Worm (Caenorhabditis elegans): Measurements from ENCODE around the gene B0393.4.

DNA sequence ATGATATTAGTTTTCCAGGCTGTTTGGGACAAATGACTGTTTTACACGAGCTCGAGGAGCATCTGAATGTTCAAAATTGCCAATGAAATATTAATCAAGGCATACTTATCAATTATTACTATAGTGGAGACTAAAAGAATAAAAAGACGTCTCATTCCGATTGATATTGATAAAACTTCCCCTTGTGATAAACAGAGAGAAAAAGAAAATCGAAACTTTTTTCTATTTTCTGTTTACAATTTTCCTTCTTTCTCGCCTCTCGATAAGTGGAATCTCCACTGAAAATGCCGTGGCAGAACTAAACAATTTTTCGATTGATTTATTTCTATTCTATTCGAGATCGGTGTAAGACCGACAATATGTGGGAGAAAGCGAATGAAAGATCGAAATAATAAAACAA, 16.4 kb upstream of the B0393.4 start, which contains the start of gene B0393.9:
- no peak for TF ChIP-seq ceh-82 (tag; optimal IDR thresholded peaks at IDR 0.05)
- TF ChIP-seq egl-27 (tag; optimal IDR thresholded peaks at IDR 0.05): no peak
- no peak for TF ChIP-seq ama-1 (optimal IDR thresholded peaks at IDR 0.05)
- no peak for TF ChIP-seq ztf-11 (tag; optimal IDR thresholded peaks at IDR 0.05)

Measured in whole organism, L3 larva.